Fruit fly (Drosophila melanogaster) whole organism, embryonic: ENCODE measurements around the gene CG1074.

Source experiments
- C15 ChIP-seq: fragments of 200-800 bp; sonication (Bioruptor generic); IDR thresholded peaks from 3 replicates; pipeline ENCODE4 v1.3.6; 2022; ENCODE audit warnings: missing biosample characterization, missing genetic modification characterization
- CG10209 ChIP-seq: fragments of 200-800 bp; sonication (Bioruptor generic); optimal IDR thresholded peaks from 3 replicates; lab custom pipeline; 2017; ENCODE audit warnings: missing biosample characterization, mild to moderate bottlenecking, missing genetic modification characterization, missing genetic modification reagents
- CG10267 ChIP-seq: fragments of 200-800 bp; sonication (Bioruptor generic); optimal IDR thresholded peaks from 2 replicates; lab custom pipeline; 2018; ENCODE audit warnings: missing biosample characterization, mild to moderate bottlenecking, missing genetic modification characterization, moderate library complexity
- CG10543 ChIP-seq: fragments of 200-800 bp; sonication (Bioruptor generic); optimal IDR thresholded peaks from 3 replicates; lab custom pipeline; 2017; ENCODE audit warnings: missing biosample characterization, mild to moderate bottlenecking, missing genetic modification characterization, moderate library complexity
- CG12391 ChIP-seq: fragments of 200-800 bp; sonication (Bioruptor generic); optimal IDR thresholded peaks from 3 replicates; lab custom pipeline; 2018; ENCODE audit warnings: missing biosample characterization, mild to moderate bottlenecking, missing genetic modification characterization, moderate library complexity
- CG12769 ChIP-seq: fragments of 200-800 bp; sonication (Bioruptor generic); optimal IDR thresholded peaks from 2 replicates; lab custom pipeline; 2019; ENCODE audit warnings: missing biosample characterization, mild to moderate bottlenecking, missing genetic modification characterization, moderate library complexity
- CG13775 ChIP-seq: fragments of 200-800 bp; sonication (Bioruptor generic); optimal IDR thresholded peaks from 3 replicates; lab custom pipeline; 2017; ENCODE audit warnings: missing biosample characterization, mild to moderate bottlenecking, missing genetic modification characterization
- CG14441 ChIP-seq: fragments of 200-800 bp; sonication (Bioruptor generic); IDR thresholded peaks from 2 replicates; pipeline ENCODE4 v1.3.6; 2022; ENCODE audit warnings: missing biosample characterization, missing genetic modification characterization
- CG1603 ChIP-seq: fragments of 200-800 bp; sonication (Bioruptor generic); optimal IDR thresholded peaks from 2 replicates; lab custom pipeline; 2019; ENCODE audit warnings: missing biosample characterization, mild to moderate bottlenecking, missing genetic modification characterization, moderate library complexity
- CG17912 ChIP-seq: fragments of 200-800 bp; sonication (Bioruptor generic); optimal IDR thresholded peaks from 2 replicates; lab custom pipeline; 2018; ENCODE audit warnings: missing biosample characterization, mild to moderate bottlenecking, missing genetic modification characterization
- CG2120 ChIP-seq: fragments of 200-800 bp; sonication (Bioruptor generic); optimal IDR thresholded peaks from 3 replicates; lab custom pipeline; 2016; ENCODE audit warnings: missing biosample characterization, missing genetic modification characterization
- CG2199 ChIP-seq: fragments of 200-800 bp; sonication (Bioruptor generic); IDR thresholded peaks from 3 replicates; pipeline ENCODE4 v1.3.6; 2022; ENCODE audit warnings: missing biosample characterization, missing genetic modification characterization
- CG2712 ChIP-seq: fragments of 200-800 bp; optimal IDR thresholded peaks from 3 replicates; lab custom pipeline; 2019; ENCODE audit warnings: missing biosample characterization, mild to moderate bottlenecking, missing genetic modification characterization, moderate library complexity
- CG2889 ChIP-seq: fragments of 200-800 bp; sonication (Bioruptor generic); IDR thresholded peaks from 3 replicates; pipeline ENCODE4 v1.3.6; 2022; ENCODE audit warnings: missing biosample characterization, missing genetic modification characterization
- CG30020 ChIP-seq: fragments of 200-800 bp; optimal IDR thresholded peaks from 2 replicates; lab custom pipeline; 2019; ENCODE audit warnings: missing biosample characterization, mild to moderate bottlenecking, missing genetic modification characterization, moderate library complexity
- CG30403 ChIP-seq: fragments of 200-800 bp; sonication (Bioruptor generic); optimal IDR thresholded peaks from 3 replicates; lab custom pipeline; 2016; ENCODE audit warnings: missing biosample characterization, missing genetic modification characterization
- CG4707 ChIP-seq: fragments of 200-800 bp; sonication (Bioruptor generic); optimal IDR thresholded peaks from 2 replicates; lab custom pipeline; 2018; ENCODE audit warnings: missing biosample characterization, mild to moderate bottlenecking, missing genetic modification characterization, moderate library complexity
- CG6175 ChIP-seq: fragments of 200-800 bp; sonication (Bioruptor generic); IDR thresholded peaks from 3 replicates; pipeline ENCODE4 v1.3.6; 2022; ENCODE audit warnings: missing biosample characterization, missing genetic modification characterization
- CG7839 ChIP-seq: fragments of 200-800 bp; sonication (Bioruptor generic); optimal IDR thresholded peaks from 3 replicates; lab custom pipeline; 2018; ENCODE audit warnings: missing biosample characterization, mild to moderate bottlenecking, missing genetic modification characterization, moderate library complexity
- CG8924 ChIP-seq: fragments of 200-800 bp; optimal IDR thresholded peaks from 3 replicates; lab custom pipeline; 2019; ENCODE audit warnings: missing biosample characterization, mild to moderate bottlenecking, missing genetic modification characterization, moderate library complexity
- Chrac-16 ChIP-seq: fragments of 200-800 bp; sonication (Bioruptor generic); optimal IDR thresholded peaks from 3 replicates; lab custom pipeline; 2016; ENCODE audit warnings: missing biosample characterization, missing genetic modification characterization
- Dip2 ChIP-seq: fragments of 200-800 bp; sonication (Bioruptor generic); IDR thresholded peaks from 2 replicates; pipeline ENCODE4 v1.3.6; 2022; ENCODE audit warnings: missing biosample characterization, missing genetic modification characterization
- Dip3 ChIP-seq: fragments of 200-800 bp; sonication (Bioruptor generic); optimal IDR thresholded peaks from 3 replicates; lab custom pipeline; 2016; ENCODE audit warnings: missing biosample characterization, missing genetic modification characterization
- Fer2 ChIP-seq: fragments of 200-800 bp; sonication (Bioruptor generic); optimal IDR thresholded peaks from 2 replicates; lab custom pipeline; 2018; ENCODE audit warnings: missing biosample characterization, mild to moderate bottlenecking, missing genetic modification characterization, moderate library complexity
- HLHmδ ChIP-seq: fragments of 200-800 bp; sonication (Bioruptor generic); optimal IDR thresholded peaks from 2 replicates; lab custom pipeline; 2018; ENCODE audit warnings: missing biosample characterization, mild to moderate bottlenecking, missing genetic modification characterization, moderate library complexity
- Max ChIP-seq: fragments of 200-800 bp; sonication (Bioruptor generic); optimal IDR thresholded peaks from 2 replicates; lab custom pipeline; 2016; ENCODE audit warnings: missing biosample characterization, mild to moderate bottlenecking, missing genetic modification characterization
- Med ChIP-seq: fragments of 200-800 bp; sonication (Bioruptor generic); peaks from one replicate; lab custom pipeline; 2016; ENCODE audit warnings: missing biosample characterization, missing genetic modification characterization, mild to moderate bottlenecking, inconsistent platforms, moderate library complexity
- Scr ChIP-seq: fragments of 200-800 bp; sonication (Bioruptor generic); IDR thresholded peaks from 2 replicates; pipeline ENCODE4 v1.3.6; 2022; ENCODE audit warnings: missing biosample characterization, missing genetic modification characterization; ENCODE audit not compliant: partially characterized antibody
- Xrp1 ChIP-seq: fragments of 200-800 bp; sonication (Bioruptor generic); IDR thresholded peaks from 2 replicates; pipeline ENCODE4 v1.3.6; 2022; ENCODE audit warnings: missing biosample characterization, missing genetic modification characterization
- YL-1 ChIP-seq: fragments of 200-800 bp; sonication (Bioruptor generic); optimal IDR thresholded peaks from 3 replicates; lab custom pipeline; 2017; ENCODE audit warnings: missing biosample characterization, mild to moderate bottlenecking, missing genetic modification characterization
- bab2 ChIP-seq: fragments of 200-800 bp; sonication (Bioruptor generic); optimal IDR thresholded peaks from 2 replicates; lab custom pipeline; 2016; ENCODE audit warnings: missing biosample characterization, missing genetic modification characterization
- cad ChIP-seq: fragments of >200 bp; optimal IDR thresholded peaks from 2 replicates; lab custom pipeline; 2017; ENCODE audit warnings: missing biosample characterization, missing genetic modification characterization
- chinmo ChIP-seq: fragments of 200-800 bp; sonication (Bioruptor generic); IDR thresholded peaks from 4 replicates; pipeline ENCODE4 v1.3.6; 2022; ENCODE audit warnings: missing biosample characterization, missing genetic modification characterization; ENCODE audit not compliant: partially characterized antibody
- crp ChIP-seq, 2 experiments: fragments of 200-800 bp; sonication (Bioruptor generic); optimal IDR thresholded peaks; 2 replicates in 1 of 2; 3 replicates in 1 of 2; lab custom pipeline; 2017; ENCODE audit warnings: missing biosample characterization in 2 of 2, missing genetic modification characterization in 2 of 2, mild to moderate bottlenecking in 1 of 2, moderate library complexity in 1 of 2
- dmrt99B ChIP-seq: fragments of 200-800 bp; sonication (Bioruptor generic); optimal IDR thresholded peaks from 2 replicates; lab custom pipeline; 2018; ENCODE audit warnings: missing biosample characterization, mild to moderate bottlenecking, missing genetic modification characterization, moderate library complexity
- emc ChIP-seq: fragments of 200-800 bp; sonication (Bioruptor generic); optimal IDR thresholded peaks from 2 replicates; lab custom pipeline; 2016; ENCODE audit warnings: missing biosample characterization, missing genetic modification characterization
- ewg ChIP-seq: fragments of 200-800 bp; sonication (Bioruptor generic); optimal IDR thresholded peaks from 3 replicates; lab custom pipeline; 2017; ENCODE audit warnings: mild to moderate bottlenecking, missing biosample characterization, missing genetic modification reagents, missing genetic modification characterization
- gro ChIP-seq: fragments of 200-800 bp; sonication (Bioruptor generic); optimal IDR thresholded peaks from 2 replicates; lab custom pipeline; 2016; ENCODE audit warnings: missing biosample characterization, missing genetic modification characterization
- gt ChIP-seq: fragments of 200-800 bp; sonication (Bioruptor generic); IDR thresholded peaks from 2 replicates; pipeline ENCODE4 v1.3.6; 2022; ENCODE audit warnings: missing biosample characterization, missing genetic modification characterization
- kay ChIP-seq: fragments of 200-800 bp; sonication (Bioruptor generic); optimal IDR thresholded peaks from 2 replicates; lab custom pipeline; 2016; ENCODE audit warnings: missing biosample characterization, missing genetic modification characterization
- knrl ChIP-seq: fragments of 200-800 bp; sonication (Bioruptor generic); IDR thresholded peaks from 3 replicates; pipeline ENCODE4 v1.3.6; 2022; ENCODE audit warnings: missing biosample characterization, missing genetic modification characterization; ENCODE audit not compliant: partially characterized antibody
- lilli ChIP-seq: fragments of 200-800 bp; sonication (Bioruptor generic); optimal IDR thresholded peaks from 3 replicates; lab custom pipeline; 2016; ENCODE audit warnings: missing biosample characterization, missing genetic modification characterization
- nerfin-1 ChIP-seq: fragments of 200-800 bp; sonication (Bioruptor generic); optimal IDR thresholded peaks from 3 replicates; lab custom pipeline; 2019; ENCODE audit warnings: missing biosample characterization, mild to moderate bottlenecking, missing genetic modification characterization, moderate library complexity
- nmo ChIP-seq: fragments of 200-800 bp; sonication (Bioruptor generic); optimal IDR thresholded peaks from 2 replicates; lab custom pipeline; 2018; ENCODE audit warnings: missing biosample characterization, mild to moderate bottlenecking, missing genetic modification characterization, moderate library complexity
- oc ChIP-seq: fragments of 200-800 bp; sonication (Bioruptor generic); optimal IDR thresholded peaks from 2 replicates; lab custom pipeline; 2018; ENCODE audit warnings: missing biosample characterization, mild to moderate bottlenecking, missing genetic modification characterization, moderate library complexity
- phol ChIP-seq: fragments of 200-800 bp; sonication (Bioruptor generic); optimal IDR thresholded peaks from 3 replicates; lab custom pipeline; 2018; ENCODE audit warnings: missing biosample characterization, mild to moderate bottlenecking, missing genetic modification characterization, moderate library complexity
- slbo ChIP-seq: fragments of 200-800 bp; sonication (Bioruptor generic); IDR thresholded peaks from 2 replicates; pipeline ENCODE4 v1.3.6; 2022; ENCODE audit warnings: missing biosample characterization, missing genetic modification characterization
- stwl ChIP-seq: fragments of 200-800 bp; sonication (Bioruptor generic); optimal IDR thresholded peaks from 3 replicates; lab custom pipeline; 2018; ENCODE audit warnings: missing biosample characterization, mild to moderate bottlenecking, missing genetic modification characterization, moderate library complexity
- tap ChIP-seq: fragments of 200-800 bp; optimal IDR thresholded peaks from 3 replicates; lab custom pipeline; 2019; ENCODE audit warnings: missing biosample characterization, mild to moderate bottlenecking, missing genetic modification characterization, moderate library complexity
- vvl ChIP-seq: fragments of 200-800 bp; sonication (Bioruptor generic); IDR thresholded peaks from 2 replicates; pipeline ENCODE4 v1.3.6; 2022; ENCODE audit warnings: missing biosample characterization, missing genetic modification characterization

Gene CG1074

DNA sequence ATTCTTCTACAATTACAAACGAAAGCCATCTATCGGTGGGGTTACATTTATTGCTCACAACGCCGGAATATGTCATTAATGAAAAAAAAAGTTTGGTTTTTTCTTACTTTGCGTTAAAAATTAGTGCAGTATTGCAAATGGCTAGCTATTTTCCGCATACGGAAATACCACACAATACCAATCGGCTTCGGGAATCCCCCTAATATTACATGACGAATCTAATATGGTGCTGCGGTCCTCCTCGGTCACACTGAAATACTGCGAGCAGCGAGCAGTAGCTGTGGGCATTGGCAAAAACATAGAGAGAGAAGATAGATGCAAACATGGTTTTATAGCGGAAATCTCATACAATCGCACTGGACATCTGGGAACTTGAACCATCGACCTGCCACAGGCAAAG, 46.3 kb upstream of the CG1074 start, which contains the start of gene tub (continued):
- TF ChIP-seq chinmo (GFP tag; lab: Robert Waterston, UW) (peak; percentile 68; the same call in 1 of the 4 replicates), phol (tag; lab: Kevin White, UChicago) (peak; percentile 91), CG30403 (GFP tag; lab: Kevin White, UChicago) (peak; percentile 41), tap (tag; lab: Kevin White, UChicago) (no peak), CG2120 (GFP tag; lab: Kevin White, UChicago) (peak; percentile 65), stwl (tag; lab: Kevin White, UChicago) (peak; percentile 73), emc (GFP tag; lab: Kevin White, UChicago) (peak; percentile 1), CG12769 (tag; lab: Kevin White, UChicago) (no peak), CG2889 (GFP tag; lab: Robert Waterston, UW) (no peak), kay (GFP tag; lab: Kevin White, UChicago) (peak; percentile 36), dmrt99B (tag; lab: Kevin White, UChicago) (no peak), lilli (GFP tag; lab: Kevin White, UChicago) (peak; percentile 69), Med (peak; percentile 89), CG12391 (peak; percentile 58), crp (GFP tag; optimal IDR thresholded peaks at IDR 0.05; lab: Kevin White, UChicago) (peak in 1 of 2 experiments; percentile 12), CG30020 (tag; lab: Kevin White, UChicago) (peak; percentile 88), CG7839 (tag; lab: Kevin White, UChicago) (no peak), Dip3 (GFP tag; lab: Kevin White, UChicago) (peak; percentile 16), C15 (no peak), CG2199 (GFP tag; lab: Robert Waterston, UW) (peak; percentile 62; the same call in 2 of the 3 replicates), ewg (peak; percentile 35), bab2 (GFP tag; lab: Kevin White, UChicago) (peak; percentile 50), YL-1 (GFP tag; lab: Kevin White, UChicago) (peak; percentile 45), Xrp1 (GFP tag; lab: Robert Waterston, UW) (peak; percentile 34), CG14441 (peak; percentile 31; the same call in 1 of the 2 replicates), nerfin-1 (tag; lab: Kevin White, UChicago) (peak; percentile 27), gt (no peak), cad (GFP tag; lab: Kevin White, UChicago) (no peak), CG8924 (tag; lab: Kevin White, UChicago) (no peak), nmo (GFP tag; lab: Kevin White, UChicago) (peak; percentile 48), CG10209 (GFP tag; lab: Kevin White, UChicago) (peak; percentile 11), vvl (GFP tag; lab: Robert Waterston, UW) (peak; percentile 55; the same call in 1 of the 2 replicates), Dip2 (GFP tag; lab: Robert Waterston, UW) (peak; percentile 43; the same call in 1 of the 2 replicates), CG10267 (tag; lab: Kevin White, UChicago) (peak; percentile 53), CG2712 (peak; percentile 56), Max (GFP tag; lab: Kevin White, UChicago) (peak; percentile 8), Scr (GFP tag; lab: Robert Waterston, UW) (0 out of 2 replicates have a peak, but pooled peaks have one; percentile 15), CG13775 (peak; percentile 2), knrl (GFP tag; lab: Robert Waterston, UW) (no peak), Fer2 (tag; lab: Kevin White, UChicago) (no peak), slbo (GFP tag; lab: Robert Waterston, UW) (peak; percentile 66), oc (tag; lab: Kevin White, UChicago) (no peak), CG1603 (peak; percentile 77), gro (GFP tag; lab: Kevin White, UChicago) (peak; percentile 31), CG17912 (no peak), Chrac-16 (GFP tag; lab: Kevin White, UChicago) (peak; percentile 31), CG10543 (GFP tag; lab: Kevin White, UChicago) (peak; percentile 22), CG6175 (no peak), CG4707 (GFP tag; lab: Kevin White, UChicago) (no peak), HLHmδ (GFP tag; lab: Kevin White, UChicago) (no peak)
